Worm (Caenorhabditis elegans) whole organism, L2 larva: ENCODE results near the gene lact-3.

ENCODE experiments used
- Y55F3AM.14 ChIP-seq: fragments of 200-800 bp; sonication (Bioruptor generic); optimal IDR thresholded peaks from 2 replicates; lab custom pipeline; 2018; ENCODE audit warnings: mild to moderate bottlenecking, missing genetic modification characterization, missing compliant biosample characterization
- nhr-11 ChIP-seq: fragments of 150-350 bp; optimal IDR thresholded peaks from 2 replicates; lab custom pipeline; 2014; ENCODE audit warnings: missing biosample characterization, missing genetic modification characterization
- nhr-77 ChIP-seq: fragments of 150-350 bp; optimal IDR thresholded peaks from 2 replicates; lab custom pipeline; 2014; ENCODE audit warnings: missing biosample characterization, missing genetic modification characterization
- sem-4 ChIP-seq: fragments of 150-350 bp; optimal IDR thresholded peaks from 2 replicates; lab custom pipeline; 2014; ENCODE audit warnings: missing biosample characterization, missing genetic modification reagents, missing genetic modification characterization
- skn-1 ChIP-seq: sonication (generic microtip); optimal IDR thresholded peaks from 2 replicates; lab custom pipeline; 2017; ENCODE audit warnings: missing biosample characterization, missing genetic modification characterization
- unc-39 ChIP-seq: fragments of 150-350 bp; optimal IDR thresholded peaks from 2 replicates; lab custom pipeline; 2014; ENCODE audit warnings: missing biosample characterization, missing genetic modification characterization
- zag-1 ChIP-seq: fragments of 150-350 bp; optimal IDR thresholded peaks from 2 replicates; lab custom pipeline; 2014; ENCODE audit warnings: missing biosample characterization, missing genetic modification characterization
- ztf-1 ChIP-seq: fragments of 200-800 bp; sonication (Bioruptor generic); conservative IDR thresholded peaks from 2 replicates; pipeline ENCODE4 v1.3.6; 2022; ENCODE audit warnings: missing genetic modification characterization, missing compliant biosample characterization

ce11 chrII:10696060-10696459 lies 38.6 kb upstream of the lact-3 start:
- TF ChIP-seq Y55F3AM.14 = no peak
- TF ChIP-seq zag-1 (tag; lab: Kevin White, UChicago) = no peak
- TF ChIP-seq unc-39 (tag; lab: Kevin White, UChicago) = no peak
- no peak for TF ChIP-seq nhr-77 (tag; lab: Kevin White, UChicago)
- TF ChIP-seq ztf-1 (GFP tag; lab: Robert Waterston, UW) = no peak
- TF ChIP-seq nhr-11 = no peak
- no peak for TF ChIP-seq sem-4 (tag; lab: Kevin White, UChicago)
- TF ChIP-seq skn-1 (tag; lab: Kevin White, UChicago) = no peak
